Fruit fly (Drosophila melanogaster): ENCODE measurements around the gene CG33189.

Gene CG33189

dm6 chr3R:8746354-8746753 lies 34.2 kb downstream of the CG33189 start (continued):
- TF ChIP-seq CG14860 (GFP tag; IDR thresholded peaks at IDR 0.05; ENCODE audit: partially characterized antibody) (no peak), CG12155 (GFP tag; optimal IDR thresholded peaks at IDR 0.05) (peak; percentile 29), bigmax (GFP tag; optimal IDR thresholded peaks at IDR 0.05) (no peak), crc (GFP tag; optimal IDR thresholded peaks at IDR 0.05) (no peak), CG11085 (GFP tag; IDR thresholded peaks at IDR 0.05) (0 out of 2 replicates have a peak, but pooled peaks have one; percentile 22), CG2199 (GFP tag; IDR thresholded peaks at IDR 0.05) (no peak), ase (GFP tag; IDR thresholded peaks at IDR 0.05) (peak; percentile 48; the same call in 1 of the 3 replicates), luna (GFP tag; optimal IDR thresholded peaks at IDR 0.05) (no peak), CG31441 (GFP tag; IDR thresholded peaks at IDR 0.05) (peak; percentile 80), D19B (GFP tag; optimal IDR thresholded peaks at IDR 0.05) (no peak), CG7963 (GFP tag; IDR thresholded peaks at IDR 0.05; ENCODE audit: partially characterized antibody) (no peak), wek (GFP tag; optimal IDR thresholded peaks at IDR 0.05) (no peak), nau (GFP tag; optimal IDR thresholded peaks at IDR 0.05) (no peak), nom (GFP tag; optimal IDR thresholded peaks at IDR 0.05) (no peak), knrl (GFP tag; IDR thresholded peaks at IDR 0.05; ENCODE audit: partially characterized antibody) (no peak), Blimp-1 (GFP tag; optimal IDR thresholded peaks at IDR 0.05) (peak; percentile 74), MTF-1 (GFP tag; optimal IDR thresholded peaks at IDR 0.05; ENCODE audit: borderline replicate concordance) (peak; percentile 47), CG15514 (GFP tag; optimal IDR thresholded peaks at IDR 0.05) (peak; percentile 21), CG4854 (GFP tag; optimal IDR thresholded peaks at IDR 0.05) (no peak), CG15073 (GFP tag; optimal IDR thresholded peaks at IDR 0.05) (no peak), eyg (GFP tag; optimal IDR thresholded peaks at IDR 0.05) (no peak), run (tag; optimal IDR thresholded peaks at IDR 0.05) (peak; percentile 38), Taf1 (GFP tag; IDR thresholded peaks at IDR 0.05) (no peak), insv (GFP tag; optimal IDR thresholded peaks at IDR 0.05) (no peak), bcd (GFP tag; optimal IDR thresholded peaks at IDR 0.05) (no peak), Ets65A (GFP tag) (no peak), zen2 (GFP tag; IDR thresholded peaks at IDR 0.05; ENCODE audit: partially characterized antibody) (no peak), CG6654 (GFP tag; optimal IDR thresholded peaks at IDR 0.05) (no peak), MESR4 (GFP tag; optimal IDR thresholded peaks at IDR 0.05) (no peak), psq (GFP tag; optimal IDR thresholded peaks at IDR 0.05) (no peak), ash1 (GFP tag; optimal IDR thresholded peaks at IDR 0.05) (no peak), Hsf (GFP tag; optimal IDR thresholded peaks at IDR 0.05) (peak; percentile 29), croc (GFP tag; conservative IDR thresholded peaks at IDR 0.05) (peak; percentile 46; the same call in 1 of the 3 replicates), Gug (GFP tag; IDR thresholded peaks at IDR 0.05) (no peak), Optix (GFP tag; IDR thresholded peaks at IDR 0.05) (no peak), CG11504 (tag; optimal IDR thresholded peaks at IDR 0.05) (peak; percentile 79), CG12236 (GFP tag; optimal IDR thresholded peaks at IDR 0.05) (no peak), cad (GFP tag; optimal IDR thresholded peaks at IDR 0.05) (no peak), CG11093 (GFP tag; IDR thresholded peaks at IDR 0.05) (peak; percentile 54; the same call in 2 of the 3 replicates), ab (GFP tag; optimal IDR thresholded peaks at IDR 0.05) (no peak), CG12769 (tag; optimal IDR thresholded peaks at IDR 0.05) (peak; percentile 7), Dip2 (GFP tag; IDR thresholded peaks at IDR 0.05) (no peak), CG18011 (GFP tag; optimal IDR thresholded peaks at IDR 0.05) (no peak), CG18599 (GFP tag; optimal IDR thresholded peaks at IDR 0.05) (peak; percentile 57), Hmx (GFP tag; optimal IDR thresholded peaks at IDR 0.05) (no peak), CG9437 (GFP tag; optimal IDR thresholded peaks at IDR 0.05) (no peak), Ssrp (tag; optimal IDR thresholded peaks at IDR 0.05) (peak; percentile 72), eve (GFP tag; optimal IDR thresholded peaks at IDR 0.05) (peak in 1 of 2 experiments; percentile 84), E2f1 (GFP tag; IDR thresholded peaks at IDR 0.05) (peak; percentile 56; the same call in 1 of the 2 replicates), CG2678 (tag; optimal IDR thresholded peaks at IDR 0.05) (peak; percentile 66), jumu (GFP tag; optimal IDR thresholded peaks at IDR 0.05) (no peak)

Data from whole organism, embryonic.